Fruit fly (Drosophila melanogaster) whole organism, prepupa: ENCODE measurements around the gene CG31358.

Experiments
- Blimp-1 ChIP-seq: fragments of 200-800 bp; sonication (Bioruptor generic); optimal IDR thresholded peaks from 3 replicates; lab custom pipeline; 2017; ENCODE audit warnings: missing biosample characterization, missing genetic modification characterization, mild to moderate bottlenecking, moderate library complexity, missing genetic modification reagents
- CG10631 ChIP-seq: fragments of 200-800 bp; sonication (Bioruptor generic); optimal IDR thresholded peaks from 2 replicates; lab custom pipeline; 2016; ENCODE audit warnings: missing biosample characterization, missing genetic modification characterization
- CG10669 ChIP-seq: fragments of 200-800 bp; sonication (Bioruptor generic); optimal IDR thresholded peaks from 3 replicates; lab custom pipeline; 2018; ENCODE audit warnings: missing biosample characterization, mild to moderate bottlenecking, missing genetic modification characterization, moderate library complexity
- CG11762 ChIP-seq: fragments of 200-800 bp; sonication (Bioruptor generic); optimal IDR thresholded peaks from 3 replicates; lab custom pipeline; 2016; ENCODE audit warnings: missing biosample characterization, missing genetic modification characterization; ENCODE audit not compliant: insufficient read depth
- CG15336 ChIP-seq: fragments of 200-800 bp; sonication (Bioruptor generic); IDR thresholded peaks from 2 replicates; pipeline ENCODE4 v1.3.6; 2022; ENCODE audit warnings: missing biosample characterization, missing genetic modification characterization
- CG1621 ChIP-seq: fragments of 200-800 bp; sonication (Bioruptor generic); optimal IDR thresholded peaks from 3 replicates; lab custom pipeline; 2018; ENCODE audit warnings: missing biosample characterization, mild to moderate bottlenecking, missing genetic modification characterization
- CG16779 ChIP-seq: fragments of 200-800 bp; sonication (Bioruptor generic); optimal IDR thresholded peaks from 3 replicates; lab custom pipeline; 2017; ENCODE audit warnings: missing biosample characterization, mild to moderate bottlenecking, missing genetic modification characterization
- CG31627 ChIP-seq: fragments of 200-800 bp; sonication (Bioruptor generic); optimal IDR thresholded peaks from 3 replicates; lab custom pipeline; 2016; ENCODE audit warnings: missing biosample characterization, missing genetic modification characterization
- CG32006 ChIP-seq: fragments of 200-800 bp; sonication (Bioruptor generic); optimal IDR thresholded peaks from 3 replicates; lab custom pipeline; 2017; ENCODE audit warnings: missing biosample characterization, mild to moderate bottlenecking, missing genetic modification characterization
- CG6163 ChIP-seq: fragments of 200-800 bp; sonication (Bioruptor generic); IDR thresholded peaks from 3 replicates; pipeline ENCODE4 v1.3.6; 2022; ENCODE audit warnings: missing biosample characterization, missing genetic modification characterization
- CG6276 ChIP-seq: fragments of 200-800 bp; sonication (Bioruptor generic); optimal IDR thresholded peaks from 2 replicates; lab custom pipeline; 2017; ENCODE audit warnings: missing biosample characterization, mild to moderate bottlenecking, missing genetic modification characterization
- CG6792 ChIP-seq: fragments of 200-800 bp; sonication (Bioruptor generic); optimal IDR thresholded peaks from 3 replicates; lab custom pipeline; 2016; ENCODE audit warnings: missing biosample characterization, missing genetic modification characterization
- CG6808 ChIP-seq: fragments of 200-800 bp; sonication (Bioruptor generic); optimal IDR thresholded peaks from 3 replicates; lab custom pipeline; 2017; ENCODE audit warnings: missing biosample characterization, missing genetic modification characterization, mild to moderate bottlenecking, moderate library complexity, missing genetic modification reagents
- CG7368 ChIP-seq: fragments of 200-800 bp; sonication (Bioruptor generic); optimal IDR thresholded peaks from 3 replicates; lab custom pipeline; 2016; ENCODE audit warnings: missing biosample characterization, missing genetic modification characterization
- CG8119 ChIP-seq: fragments of 200-800 bp; sonication (Bioruptor generic); IDR thresholded peaks from 3 replicates; pipeline ENCODE4 v1.3.6; 2022; ENCODE audit warnings: missing biosample characterization, missing genetic modification characterization
- CG8319 ChIP-seq: fragments of 200-800 bp; sonication (Bioruptor generic); optimal IDR thresholded peaks from 3 replicates; lab custom pipeline; 2016; ENCODE audit warnings: missing biosample characterization, missing genetic modification characterization
- CG8632 ChIP-seq: fragments of 200-800 bp; sonication (Bioruptor generic); optimal IDR thresholded peaks from 3 replicates; lab custom pipeline; 2016; ENCODE audit warnings: missing biosample characterization, missing genetic modification characterization
- CG9139 ChIP-seq: fragments of 200-800 bp; sonication (Bioruptor generic); optimal IDR thresholded peaks from 3 replicates; lab custom pipeline; 2017; ENCODE audit warnings: missing biosample characterization, mild to moderate bottlenecking, missing genetic modification characterization
- Eip75B ChIP-seq: fragments of 200-800 bp; sonication (Bioruptor generic); optimal IDR thresholded peaks from 3 replicates; lab custom pipeline; 2016; ENCODE audit warnings: missing biosample characterization, missing genetic modification characterization
- Eip78C ChIP-seq: fragments of 200-800 bp; sonication (Bioruptor generic); peaks from one replicate; lab custom pipeline; 2016; ENCODE audit warnings: missing biosample characterization, missing genetic modification characterization
- Eip93F ChIP-seq: fragments of 200-800 bp; sonication (Bioruptor generic); optimal IDR thresholded peaks from 2 replicates; lab custom pipeline; 2016; ENCODE audit warnings: missing biosample characterization, mild to moderate bottlenecking, missing genetic modification characterization
- Ets21C ChIP-seq: fragments of 200-800 bp; sonication (Bioruptor generic); optimal IDR thresholded peaks from 3 replicates; lab custom pipeline; 2016; ENCODE audit warnings: missing biosample characterization, missing genetic modification characterization
- Ets96B ChIP-seq: fragments of 200-800 bp; optimal IDR thresholded peaks from 2 replicates; lab custom pipeline; 2019; ENCODE audit warnings: missing biosample characterization, mild to moderate bottlenecking, missing genetic modification characterization, moderate library complexity
- Gug ChIP-seq: fragments of 200-800 bp; sonication (Bioruptor generic); IDR thresholded peaks from 2 replicates; pipeline ENCODE4 v1.3.6; 2022; ENCODE audit warnings: missing biosample characterization, missing genetic modification characterization
- Hr38 ChIP-seq: sonication (Bioruptor generic); optimal IDR thresholded peaks from 2 replicates; lab custom pipeline; 2016; ENCODE audit warnings: missing biosample characterization, missing genetic modification characterization
- Hr4 ChIP-seq: fragments of 200-800 bp; sonication (Bioruptor generic); optimal IDR thresholded peaks from 3 replicates; lab custom pipeline; 2016; ENCODE audit warnings: missing biosample characterization, missing genetic modification characterization
- Met ChIP-seq: fragments of 200-800 bp; sonication (Bioruptor generic); optimal IDR thresholded peaks from 3 replicates; lab custom pipeline; 2016; ENCODE audit warnings: missing biosample characterization, missing genetic modification characterization
- OdsH ChIP-seq: fragments of 200-800 bp; sonication (Bioruptor generic); optimal IDR thresholded peaks from 3 replicates; lab custom pipeline; 2016; ENCODE audit warnings: missing biosample characterization, missing genetic modification characterization
- Smox ChIP-seq: fragments of 200-800 bp; sonication (Bioruptor generic); optimal IDR thresholded peaks from 3 replicates; lab custom pipeline; 2016; ENCODE audit warnings: missing biosample characterization, missing genetic modification characterization
- Sox102F ChIP-seq: fragments of 200-800 bp; sonication (Bioruptor generic); optimal IDR thresholded peaks from 2 replicates; lab custom pipeline; 2016; ENCODE audit warnings: missing biosample characterization, mild to moderate bottlenecking, missing genetic modification characterization
- Sox14 ChIP-seq: fragments of 200-800 bp; sonication (Bioruptor generic); optimal IDR thresholded peaks from 3 replicates; lab custom pipeline; 2016; ENCODE audit warnings: missing biosample characterization, missing genetic modification characterization
- Sox15 ChIP-seq: fragments of 200-800 bp; sonication (Bioruptor generic); optimal IDR thresholded peaks from 3 replicates; lab custom pipeline; 2016; ENCODE audit warnings: missing biosample characterization, missing genetic modification characterization
- achi ChIP-seq: fragments of 200-800 bp; sonication (Bioruptor generic); optimal IDR thresholded peaks from 3 replicates; lab custom pipeline; 2016; ENCODE audit warnings: missing biosample characterization, missing genetic modification characterization
- cyc ChIP-seq: fragments of 200-800 bp; sonication (Bioruptor generic); optimal IDR thresholded peaks from 3 replicates; lab custom pipeline; 2016; ENCODE audit warnings: missing biosample characterization, missing genetic modification characterization
- dac ChIP-seq: fragments of 200-800 bp; sonication (Bioruptor generic); optimal IDR thresholded peaks from 2 replicates; lab custom pipeline; 2017; ENCODE audit warnings: missing biosample characterization, mild to moderate bottlenecking, missing genetic modification characterization
- dsx ChIP-seq: fragments of 200-800 bp; optimal IDR thresholded peaks from 3 replicates; lab custom pipeline; 2019; ENCODE audit warnings: missing biosample characterization, mild to moderate bottlenecking, missing genetic modification characterization, moderate library complexity; ENCODE audit not compliant: poor library complexity, severe bottlenecking
- eg ChIP-seq: fragments of 200-800 bp; sonication (Bioruptor generic); IDR thresholded peaks from 3 replicates; pipeline ENCODE4 v1.3.6; 2022; ENCODE audit warnings: missing biosample characterization, missing genetic modification characterization
- esn ChIP-seq: fragments of 200-800 bp; sonication (Bioruptor generic); optimal IDR thresholded peaks from 2 replicates; lab custom pipeline; 2016; ENCODE audit warnings: missing biosample characterization, mild to moderate bottlenecking, missing genetic modification characterization, moderate library complexity
- fd85E ChIP-seq: fragments of 200-800 bp; sonication (Bioruptor generic); optimal IDR thresholded peaks from 3 replicates; lab custom pipeline; 2016; ENCODE audit warnings: missing biosample characterization, missing genetic modification characterization
- lz ChIP-seq: fragments of 200-800 bp; sonication (Bioruptor generic); optimal IDR thresholded peaks from 3 replicates; lab custom pipeline; 2016; ENCODE audit warnings: missing biosample characterization, missing genetic modification characterization
- net ChIP-seq: fragments of 200-800 bp; sonication (Bioruptor generic); optimal IDR thresholded peaks from 3 replicates; lab custom pipeline; 2016; ENCODE audit warnings: missing biosample characterization, missing genetic modification characterization
- pdm3 ChIP-seq: fragments of 200-800 bp; sonication (Bioruptor generic); optimal IDR thresholded peaks from 3 replicates; lab custom pipeline; 2016; ENCODE audit warnings: missing biosample characterization, missing genetic modification characterization
- spab ChIP-seq: fragments of 200-800 bp; sonication (Bioruptor generic); optimal IDR thresholded peaks from 2 replicates; lab custom pipeline; 2017; ENCODE audit warnings: missing biosample characterization, mild to moderate bottlenecking, missing genetic modification characterization, missing genetic modification reagents
- svp ChIP-seq: fragments of 200-800 bp; sonication (Bioruptor generic); peaks from one replicate; lab custom pipeline; 2016; ENCODE audit warnings: missing biosample characterization, missing genetic modification characterization
- topi ChIP-seq: fragments of 200-800 bp; sonication (Bioruptor generic); optimal IDR thresholded peaks from 3 replicates; lab custom pipeline; 2016; ENCODE audit warnings: missing biosample characterization, missing genetic modification characterization

Gene CG31358

dm6 chr3R:12049113-12049512, 17.6 kb upstream of the CG31358 start, which contains the start of gene CG14739:
CG14739 (minus strand) TSS chr3R:12049213.
- TF ChIP-seq CG1621 (tag; lab: Kevin White, UChicago): no peak
- TF ChIP-seq Gug (GFP tag; lab: Robert Waterston, UW): no peak
- TF ChIP-seq CG15336 (GFP tag; lab: Robert Waterston, UW): no peak
- no peak for TF ChIP-seq CG6792
- TF ChIP-seq Eip93F (GFP tag; lab: Kevin White, UChicago): no peak
- TF ChIP-seq CG8119 (GFP tag; lab: Robert Waterston, UW): no peak
- no peak for TF ChIP-seq cyc (GFP tag; lab: Kevin White, UChicago)
- TF ChIP-seq CG31627 (GFP tag; lab: Kevin White, UChicago): no peak

dm6 chr3R:12040228-12040627, 8.7 kb upstream of the CG31358 start, which contains the start of gene CG14736:
CG14736 (plus strand) TSS chr3R:12040528.
- TF ChIP-seq achi (GFP tag; lab: Kevin White, UChicago) (no peak), CG8632 (GFP tag; lab: Kevin White, UChicago) (no peak), lz (GFP tag; lab: Kevin White, UChicago) (no peak), Hr4 (no peak), Smox (GFP tag; lab: Kevin White, UChicago) (no peak), net (no peak), CG6163 (GFP tag; lab: Robert Waterston, UW) (no peak), fd85E (GFP tag; lab: Kevin White, UChicago) (no peak), CG16779 (no peak)

- TF ChIP-seq Met (GFP tag; lab: Kevin White, UChicago): no peak
- peak; percentile 46 for TF ChIP-seq svp
Observed at dm6 chr3R:12032842-12033241, 1.3 kb upstream of the CG31358 start, which contains the start of gene ssp5. ssp5 (plus strand) TSS chr3R:12033142.

DNA sequence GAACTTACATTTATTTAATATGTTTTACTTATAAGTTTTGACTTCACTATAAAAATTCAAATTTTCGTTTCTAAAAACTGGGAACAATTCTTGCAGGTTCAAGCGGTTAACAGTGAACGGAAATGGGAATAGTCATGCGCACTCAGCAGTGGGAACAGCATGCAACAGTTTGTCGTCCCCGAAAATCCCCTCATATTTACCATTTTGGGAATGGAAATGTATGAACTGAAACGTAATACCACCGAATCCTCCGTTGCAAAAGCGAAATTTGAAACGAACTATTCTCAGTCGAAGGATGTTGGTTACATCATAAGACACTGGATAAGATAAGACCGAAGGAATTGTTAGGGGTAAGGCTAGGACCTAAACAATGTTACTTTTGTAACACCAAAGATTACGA, 10.6 kb downstream of the CG31358 start:
- TF ChIP-seq dsx: no peak
- no peak for TF ChIP-seq CG10669 (GFP tag; lab: Kevin White, UChicago)
- TF ChIP-seq Ets96B: no peak
- no peak for TF ChIP-seq spab (GFP tag; lab: Kevin White, UChicago)
- TF ChIP-seq Blimp-1: no peak
- no peak for TF ChIP-seq Smox (GFP tag; lab: Kevin White, UChicago)
- TF ChIP-seq CG6276: no peak
- no peak for TF ChIP-seq OdsH (GFP tag; lab: Kevin White, UChicago)
- TF ChIP-seq CG9139: no peak
- no peak for TF ChIP-seq esn (GFP tag; lab: Kevin White, UChicago)
- no peak for TF ChIP-seq svp
- TF ChIP-seq Gug (GFP tag; lab: Robert Waterston, UW): no peak
- TF ChIP-seq Hr38: no peak

DNA sequence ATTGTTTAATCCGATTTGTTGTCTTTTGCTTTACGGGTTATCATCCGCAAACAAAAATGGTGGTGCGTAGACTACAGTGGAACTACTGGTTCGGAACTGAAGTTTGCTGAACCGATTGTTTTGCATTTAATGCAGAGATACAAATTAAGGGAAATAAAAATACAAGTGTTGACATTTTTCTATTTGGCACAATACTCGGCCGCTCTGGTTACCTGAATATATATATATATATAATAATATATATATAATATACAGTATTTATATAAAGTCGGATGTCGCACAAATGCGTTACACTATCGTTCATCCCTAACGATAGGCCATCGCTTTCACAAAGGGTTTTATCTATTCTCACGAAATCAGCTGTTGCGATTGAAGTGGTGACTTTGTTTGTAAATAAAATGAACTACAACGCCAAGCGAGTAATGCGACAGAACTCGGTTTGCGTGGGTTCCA, 14.7 kb downstream of the CG31358 start, which contains the start of the genes DCAF12 and Spt3:
TSS of gene DCAF12 (minus strand) at position 204 of the 453 bp plus-strand sequence.
TSS of gene Spt3 (plus strand) at position 329 of the 453 bp plus-strand sequence.
- TF ChIP-seq dac (no peak), CG10631 (GFP tag; lab: Kevin White, UChicago) (peak; percentile 64), Sox15 (GFP tag; lab: Kevin White, UChicago) (no peak), CG7368 (no peak), CG8119 (GFP tag; lab: Robert Waterston, UW) (no peak), Eip78C (GFP tag; lab: Kevin White, UChicago) (no peak), spab (GFP tag; lab: Kevin White, UChicago) (no peak), OdsH (GFP tag; lab: Kevin White, UChicago) (no peak), CG9139 (no peak), eg (GFP tag; lab: Robert Waterston, UW) (no peak), Hr38 (no peak), CG6808 (GFP tag; lab: Kevin White, UChicago) (no peak), svp (peak; percentile 55), achi (GFP tag; lab: Kevin White, UChicago) (peak; percentile 55), Smox (GFP tag; lab: Kevin White, UChicago) (no peak), Eip75B (GFP tag; lab: Kevin White, UChicago) (no peak), CG32006 (GFP tag; lab: Kevin White, UChicago) (no peak), topi (no peak), pdm3 (GFP tag; lab: Kevin White, UChicago) (no peak), Sox102F (GFP tag; lab: Kevin White, UChicago) (no peak), Ets21C (GFP tag; lab: Kevin White, UChicago) (no peak), CG8319 (GFP tag; lab: Kevin White, UChicago) (peak; percentile 18), lz (GFP tag; lab: Kevin White, UChicago) (peak; percentile 30), Sox14 (GFP tag; lab: Kevin White, UChicago) (no peak), CG11762 (GFP tag; lab: Kevin White, UChicago) (no peak), CG10669 (GFP tag; lab: Kevin White, UChicago) (no peak), Ets96B (peak; percentile 49)
